Worm (Caenorhabditis elegans): ENCODE measurements around the gene clec-180.

DNA sequence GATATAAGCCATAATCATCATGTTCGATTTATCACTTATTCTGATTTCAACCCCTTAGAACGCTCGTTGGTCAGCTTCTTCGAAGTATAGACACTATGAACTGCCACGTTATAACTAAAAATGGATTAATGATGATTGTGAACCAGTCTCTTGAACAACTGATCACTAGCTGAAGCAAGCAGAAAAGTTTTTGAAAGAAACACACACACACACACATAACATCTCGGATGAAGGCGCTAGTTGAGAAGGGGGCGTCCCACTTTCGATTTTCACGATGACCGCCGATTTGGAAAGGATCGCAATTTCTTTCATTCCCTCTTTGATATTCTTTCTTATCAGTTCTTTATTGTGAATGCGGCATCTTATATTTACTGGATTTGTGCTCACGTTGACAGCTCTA lies at the start of gene clec-180:
- TF ChIP-seq nhr-28 (tag; optimal IDR thresholded peaks at IDR 0.05) (no peak), lin-13 (GFP tag; optimal IDR thresholded peaks at IDR 0.05) (no peak), lsy-2 (tag; optimal IDR thresholded peaks at IDR 0.05) (no peak), hif-1 (tag; optimal IDR thresholded peaks at IDR 0.05) (no peak), nhr-237 (tag; optimal IDR thresholded peaks at IDR 0.05) (no peak), zag-1 (tag; optimal IDR thresholded peaks at IDR 0.05) (no peak), egl-27 (tag; optimal IDR thresholded peaks at IDR 0.05) (no peak), pha-4 (GFP tag; IDR thresholded peaks at IDR 0.05) (no peak), pha-4 (tag; optimal IDR thresholded peaks at IDR 0.05) (no peak), F26F4.8 (GFP tag; conservative IDR thresholded peaks at IDR 0.05) (no peak), dpl-1 (GFP tag; optimal IDR thresholded peaks at IDR 0.05) (no peak), ZK337.2 (GFP tag; IDR thresholded peaks at IDR 0.05) (no peak), nhr-76 (tag; optimal IDR thresholded peaks at IDR 0.05) (no peak)

Data from whole organism, L4 larva.